Worm (Caenorhabditis elegans) whole organism, L4 larva: ENCODE results near the gene F54B11.8.

ENCODE experiments used
- madf-9 ChIP-seq: fragments of 200-800 bp; sonication (Bioruptor generic); conservative IDR thresholded peaks from 2 replicates; pipeline ENCODE4 v1.3.6; 2022; ENCODE audit warnings: missing genetic modification reagents, missing genetic modification characterization, missing compliant biosample characterization
- nhr-11 ChIP-seq: fragments of 150-350 bp; optimal IDR thresholded peaks from 2 replicates; lab custom pipeline; 2014; ENCODE audit warnings: missing biosample characterization, missing genetic modification characterization
- nhr-28 ChIP-seq: fragments of 150-350 bp; optimal IDR thresholded peaks from 2 replicates; lab custom pipeline; 2014; ENCODE audit warnings: missing biosample characterization, missing genetic modification characterization
- ztf-11 ChIP-seq: fragments of 150-350 bp; optimal IDR thresholded peaks from 2 replicates; lab custom pipeline; 2014; ENCODE audit warnings: missing biosample characterization, missing genetic modification characterization

- TF ChIP-seq nhr-28 = no peak
- TF ChIP-seq madf-9 (GFP tag; lab: Robert Waterston, UW) = no peak
- TF ChIP-seq nhr-11 (tag; lab: Kevin White, UChicago) = no peak
- no peak for TF ChIP-seq ztf-11
These were observed 7.5 kb downstream of the F54B11.8 start, which contains the start of gene F54B11.5 for ce11 chrX:13596003-13596767.
